Fruit fly (Drosophila melanogaster) whole organism, embryonic: ENCODE data around the gene CG1764.

Source experiments
- Awh ChIP-seq: fragments of 200-800 bp; sonication (Bioruptor generic); IDR thresholded peaks from 2 replicates; pipeline ENCODE4, ENCODE4 v1.3.6; 2022; ENCODE audit warnings: missing biosample characterization, missing genetic modification characterization
- CG1233 ChIP-seq: fragments of 200-800 bp; sonication (Bioruptor generic); optimal IDR thresholded peaks from 4 replicates; lab custom pipeline; 2018; ENCODE audit warnings: missing biosample characterization, mild to moderate bottlenecking, missing genetic modification characterization
- CG14860 ChIP-seq: fragments of 200-800 bp; sonication (Bioruptor generic); IDR thresholded peaks from 3 replicates; pipeline ENCODE4 v1.3.6; 2022; ENCODE audit warnings: missing biosample characterization, missing genetic modification characterization; ENCODE audit not compliant: partially characterized antibody
- CG14965 ChIP-seq: fragments of 200-800 bp; sonication (Bioruptor generic); optimal IDR thresholded peaks from 2 replicates; lab custom pipeline; 2016; ENCODE audit warnings: missing biosample characterization, missing genetic modification characterization, borderline replicate concordance
- CG15269 ChIP-seq: fragments of 200-800 bp; sonication (Bioruptor generic); optimal IDR thresholded peaks from 2 replicates; lab custom pipeline; 2018; ENCODE audit warnings: missing biosample characterization, mild to moderate bottlenecking, missing genetic modification characterization, moderate library complexity
- CG16815 ChIP-seq: fragments of 200-800 bp; sonication (Bioruptor generic); optimal IDR thresholded peaks from 3 replicates; lab custom pipeline; 2017; ENCODE audit warnings: missing biosample characterization, mild to moderate bottlenecking, missing genetic modification characterization
- CG18262 ChIP-seq: fragments of 200-800 bp; optimal IDR thresholded peaks from 3 replicates; lab custom pipeline; 2019; ENCODE audit warnings: missing biosample characterization, mild to moderate bottlenecking, missing genetic modification characterization, moderate library complexity
- CG34422 ChIP-seq: fragments of 200-800 bp; sonication (Bioruptor generic); IDR thresholded peaks from 3 replicates; pipeline ENCODE4 v1.3.6; 2022; ENCODE audit warnings: missing biosample characterization, missing genetic modification characterization
- CG6791 ChIP-seq: fragments of 200-800 bp; sonication (Bioruptor generic); IDR thresholded peaks from 3 replicates; pipeline ENCODE4 v1.3.6; 2022; ENCODE audit warnings: missing biosample characterization, missing genetic modification characterization; ENCODE audit not compliant: partially characterized antibody
- CG7786 ChIP-seq: fragments of 200-800 bp; sonication (Bioruptor generic); optimal IDR thresholded peaks from 2 replicates; lab custom pipeline; 2016; ENCODE audit warnings: missing biosample characterization, missing genetic modification characterization
- CkIIα-i1 ChIP-seq: fragments of 200-800 bp; sonication (Bioruptor generic); IDR thresholded peaks from 2 replicates; pipeline ENCODE4 v1.3.6; 2022; ENCODE audit warnings: missing biosample characterization, missing genetic modification characterization
- Deaf1 ChIP-seq: fragments of 200-800 bp; optimal IDR thresholded peaks from 3 replicates; lab custom pipeline; 2019; ENCODE audit warnings: missing biosample characterization, mild to moderate bottlenecking, missing genetic modification characterization, moderate library complexity
- Dfd ChIP-seq, 2 experiments: fragments of >200 bp; optimal IDR thresholded peaks; 2 replicates each; lab custom pipeline; 2017; ENCODE audit warnings: missing biosample characterization in 2 of 2, missing genetic modification characterization in 2 of 2
- Dip3 ChIP-seq: fragments of 200-800 bp; sonication (Bioruptor generic); optimal IDR thresholded peaks from 3 replicates; lab custom pipeline; 2016; ENCODE audit warnings: missing biosample characterization, missing genetic modification characterization
- Fer3 ChIP-seq: fragments of 200-800 bp; sonication (Bioruptor generic); optimal IDR thresholded peaks from 2 replicates; lab custom pipeline; 2018; ENCODE audit warnings: missing biosample characterization, mild to moderate bottlenecking, missing genetic modification characterization, moderate library complexity
- GATAe ChIP-seq: fragments of 200-800 bp; sonication (Bioruptor generic); conservative IDR thresholded peaks from 2 replicates; pipeline ENCODE4 v1.3.6; 2022; ENCODE audit warnings: missing biosample characterization, missing genetic modification characterization
- Hmr ChIP-seq: fragments of 200-800 bp; sonication (Bioruptor generic); optimal IDR thresholded peaks from 3 replicates; lab custom pipeline; 2017; ENCODE audit warnings: mild to moderate bottlenecking, missing biosample characterization, missing genetic modification reagents, missing genetic modification characterization
- MESR4 ChIP-seq: fragments of 200-800 bp; sonication (Bioruptor generic); optimal IDR thresholded peaks from 2 replicates; lab custom pipeline; 2018; ENCODE audit warnings: missing biosample characterization, mild to moderate bottlenecking, missing genetic modification characterization, moderate library complexity
- MTF-1 ChIP-seq: fragments of 200-800 bp; sonication (Bioruptor generic); optimal IDR thresholded peaks from 2 replicates; lab custom pipeline; 2018; ENCODE audit warnings: missing biosample characterization, mild to moderate bottlenecking, missing genetic modification characterization, borderline replicate concordance
- NC2β ChIP-seq: fragments of 200-800 bp; sonication (Bioruptor generic); optimal IDR thresholded peaks from 2 replicates; lab custom pipeline; 2016; ENCODE audit warnings: missing biosample characterization, missing genetic modification characterization
- Nf-YA ChIP-seq: fragments of 200-800 bp; sonication (Bioruptor generic); IDR thresholded peaks from 2 replicates; pipeline ENCODE4 v1.3.6; 2022; ENCODE audit warnings: missing biosample characterization, missing genetic modification characterization
- Rx ChIP-seq: fragments of 200-800 bp; sonication (Bioruptor generic); IDR thresholded peaks from 2 replicates; pipeline ENCODE4 v1.3.6; 2022; ENCODE audit warnings: missing biosample characterization, missing genetic modification characterization
- Six4 ChIP-seq: fragments of 200-800 bp; sonication (Bioruptor generic); optimal IDR thresholded peaks from 2 replicates; lab custom pipeline; 2016; ENCODE audit warnings: missing biosample characterization, missing genetic modification characterization
- Sry-β ChIP-seq: fragments of 200-800 bp; sonication (Bioruptor generic); optimal IDR thresholded peaks from 2 replicates; lab custom pipeline; 2018; ENCODE audit warnings: missing biosample characterization, mild to moderate bottlenecking, missing genetic modification characterization, moderate library complexity
- Stat92E ChIP-seq, 3 experiments: fragments of >200 bp in 2 of 3; fragments of 200-800 bp in 1 of 3; sonication (Bioruptor generic) in 1 of 3; optimal IDR thresholded peaks; 2 replicates each; lab custom pipeline; 2017 to 2019; ENCODE audit warnings: missing biosample characterization in 3 of 3, missing genetic modification characterization in 3 of 3, mild to moderate bottlenecking in 1 of 3, moderate library complexity in 1 of 3
- Xbp1 ChIP-seq: fragments of 200-800 bp; sonication (Bioruptor generic); optimal IDR thresholded peaks from 3 replicates; lab custom pipeline; 2016; ENCODE audit warnings: missing biosample characterization, mild to moderate bottlenecking, missing genetic modification characterization
- chinmo ChIP-seq: fragments of 200-800 bp; sonication (Bioruptor generic); IDR thresholded peaks from 4 replicates; pipeline ENCODE4 v1.3.6; 2022; ENCODE audit warnings: missing biosample characterization, missing genetic modification characterization; ENCODE audit not compliant: partially characterized antibody
- chn ChIP-seq: fragments of 200-800 bp; sonication (Bioruptor generic); optimal IDR thresholded peaks from 2 replicates; lab custom pipeline; 2016; ENCODE audit warnings: missing biosample characterization, missing genetic modification characterization
- corto ChIP-seq: fragments of 200-800 bp; sonication (Bioruptor generic); optimal IDR thresholded peaks from 2 replicates; lab custom pipeline; 2016; ENCODE audit warnings: missing biosample characterization, mild to moderate bottlenecking, missing genetic modification characterization, moderate library complexity
- da ChIP-seq: fragments of 200-800 bp; sonication (Bioruptor generic); optimal IDR thresholded peaks from 2 replicates; lab custom pipeline; 2016; ENCODE audit warnings: missing biosample characterization, missing genetic modification characterization
- dimm ChIP-seq: fragments of 200-800 bp; sonication (Bioruptor generic); IDR thresholded peaks from 2 replicates; pipeline ENCODE4 v1.3.6; 2022; ENCODE audit warnings: missing biosample characterization, missing genetic modification characterization
- eve ChIP-seq, 2 experiments: fragments of >200 bp; optimal IDR thresholded peaks; 2 replicates each; lab custom pipeline; 2017; ENCODE audit warnings: missing biosample characterization in 2 of 2, missing genetic modification characterization in 2 of 2
- exex ChIP-seq: fragments of 200-800 bp; sonication (Bioruptor generic); optimal IDR thresholded peaks from 4 replicates; lab custom pipeline; 2018; ENCODE audit warnings: missing biosample characterization, mild to moderate bottlenecking, missing genetic modification characterization, moderate library complexity
- gem ChIP-seq: fragments of 200-800 bp; sonication (Bioruptor generic); optimal IDR thresholded peaks from 2 replicates; lab custom pipeline; 2019; ENCODE audit warnings: missing biosample characterization, mild to moderate bottlenecking, missing genetic modification characterization, moderate library complexity
- gfzf ChIP-seq: fragments of 200-800 bp; sonication (Bioruptor generic); optimal IDR thresholded peaks from 2 replicates; lab custom pipeline; 2016; ENCODE audit warnings: missing biosample characterization, mild to moderate bottlenecking, missing genetic modification characterization, moderate library complexity
- gsb-n ChIP-seq: fragments of 200-800 bp; sonication (Bioruptor generic); optimal IDR thresholded peaks from 3 replicates; lab custom pipeline; 2018; ENCODE audit warnings: missing biosample characterization, mild to moderate bottlenecking, missing genetic modification characterization
- knrl ChIP-seq: fragments of 200-800 bp; sonication (Bioruptor generic); IDR thresholded peaks from 3 replicates; pipeline ENCODE4 v1.3.6; 2022; ENCODE audit warnings: missing biosample characterization, missing genetic modification characterization; ENCODE audit not compliant: partially characterized antibody
- luna ChIP-seq: fragments of 200-800 bp; sonication (Bioruptor generic); optimal IDR thresholded peaks from 2 replicates; lab custom pipeline; 2016; ENCODE audit warnings: missing biosample characterization, missing genetic modification characterization
- mld ChIP-seq: fragments of 200-800 bp; sonication (Bioruptor generic); IDR thresholded peaks from 3 replicates; pipeline ENCODE4 v1.3.6; 2022; ENCODE audit warnings: missing biosample characterization, missing genetic modification characterization; ENCODE audit not compliant: partially characterized antibody
- oc ChIP-seq: fragments of 200-800 bp; sonication (Bioruptor generic); optimal IDR thresholded peaks from 2 replicates; lab custom pipeline; 2018; ENCODE audit warnings: missing biosample characterization, mild to moderate bottlenecking, missing genetic modification characterization, moderate library complexity
- odd ChIP-seq: fragments of 200-800 bp; sonication (Bioruptor generic); optimal IDR thresholded peaks from 2 replicates; lab custom pipeline; 2017; ENCODE audit warnings: missing biosample characterization, mild to moderate bottlenecking, missing genetic modification characterization
- psq ChIP-seq: fragments of 200-800 bp; sonication (Bioruptor generic); optimal IDR thresholded peaks from 2 replicates; lab custom pipeline; 2017; ENCODE audit warnings: missing biosample characterization, missing genetic modification characterization
- pum ChIP-seq: fragments of 200-800 bp; sonication (Bioruptor generic); optimal IDR thresholded peaks from 2 replicates; lab custom pipeline; 2016; ENCODE audit warnings: missing biosample characterization, missing genetic modification characterization
- scrt ChIP-seq: fragments of 200-800 bp; sonication (Bioruptor generic); optimal IDR thresholded peaks from 2 replicates; lab custom pipeline; 2018; ENCODE audit warnings: missing biosample characterization, mild to moderate bottlenecking, missing genetic modification characterization, moderate library complexity
- sens ChIP-seq: fragments of 200-800 bp; sonication (Bioruptor generic); peaks from one replicate; lab custom pipeline; 2016; ENCODE audit warnings: missing biosample characterization, missing genetic modification characterization
- shn ChIP-seq: fragments of 200-800 bp; sonication (Bioruptor generic); optimal IDR thresholded peaks from 3 replicates; lab custom pipeline; 2016; ENCODE audit warnings: missing biosample characterization, missing genetic modification characterization
- tin ChIP-seq: fragments of 200-800 bp; sonication (Bioruptor generic); optimal IDR thresholded peaks from 3 replicates; lab custom pipeline; 2016; ENCODE audit warnings: missing biosample characterization, missing genetic modification characterization
- tup ChIP-seq: fragments of 200-800 bp; sonication (Bioruptor generic); optimal IDR thresholded peaks from 2 replicates; lab custom pipeline; 2016; ENCODE audit warnings: missing biosample characterization, mild to moderate bottlenecking, missing genetic modification characterization, moderate library complexity
- zen ChIP-seq: fragments of 200-800 bp; sonication (Bioruptor generic); optimal IDR thresholded peaks from 3 replicates; lab custom pipeline; 2018; ENCODE audit warnings: missing biosample characterization, mild to moderate bottlenecking, missing genetic modification characterization, moderate library complexity
- zfh1 ChIP-seq: fragments of 200-800 bp; sonication (Bioruptor generic); IDR thresholded peaks from 3 replicates; pipeline ENCODE4 v1.3.6; 2022; ENCODE audit warnings: missing biosample characterization, missing genetic modification characterization

Gene CG1764

DNA sequence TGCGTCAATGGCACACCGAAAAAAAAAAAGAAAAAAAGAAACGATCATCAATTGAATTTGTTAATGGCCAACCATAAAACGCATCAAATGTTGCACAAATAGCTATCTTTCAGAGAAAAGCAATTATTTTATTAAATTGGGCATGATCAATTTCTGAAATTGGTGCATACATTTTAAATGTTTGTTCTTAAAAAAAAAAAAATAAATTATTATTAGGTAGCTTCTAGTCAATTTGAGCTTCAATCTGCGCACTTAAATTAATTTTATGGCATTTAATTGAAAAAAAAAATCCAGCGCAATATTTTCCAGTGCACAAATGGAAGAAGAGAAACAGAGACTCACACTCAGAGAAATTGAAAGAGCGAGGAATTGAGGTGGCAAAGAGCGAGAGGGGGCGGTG is 20.9 kb upstream of the CG1764 start (continued):
- TF ChIP-seq dimm (GFP tag; lab: Robert Waterston, UW) (no peak), CG34422 (peak; percentile 65; the same call in 1 of the 3 replicates), Rx (GFP tag; lab: Robert Waterston, UW) (no peak), CG6791 (GFP tag; lab: Robert Waterston, UW) (no peak), MESR4 (GFP tag; lab: Kevin White, UChicago) (no peak), exex (tag; lab: Kevin White, UChicago) (no peak), CG15269 (peak; percentile 71), Deaf1 (tag; lab: Kevin White, UChicago) (peak; percentile 22), Awh (peak; percentile 25; the same call in 1 of the 2 replicates), knrl (GFP tag; lab: Robert Waterston, UW) (no peak), Dip3 (GFP tag; lab: Kevin White, UChicago) (peak; percentile 21), tup (GFP tag; lab: Kevin White, UChicago) (peak; percentile 27), GATAe (GFP tag; lab: Robert Waterston, UW) (no peak), CG1233 (GFP tag; lab: Kevin White, UChicago) (no peak), Stat92E (GFP tag; optimal IDR thresholded peaks at IDR 0.05; lab: Kevin White, UChicago) (no peak), gem (tag; lab: Kevin White, UChicago) (peak; percentile 85), chn (peak; percentile 65), Nf-YA (GFP tag; lab: Robert Waterston, UW) (no peak), MTF-1 (GFP tag; lab: Kevin White, UChicago) (no peak), Dfd (GFP tag; optimal IDR thresholded peaks at IDR 0.05; lab: Kevin White, UChicago) (no peak), CkIIα-i1 (GFP tag; lab: Robert Waterston, UW) (no peak), corto (GFP tag; lab: Kevin White, UChicago) (peak; percentile 45), scrt (GFP tag; lab: Kevin White, UChicago) (peak; percentile 53), luna (peak; percentile 42), Xbp1 (peak; percentile 69), CG7786 (peak; percentile 63), gsb-n (tag; lab: Kevin White, UChicago) (no peak), oc (tag; lab: Kevin White, UChicago) (peak; percentile 47), NC2β (GFP tag; lab: Kevin White, UChicago) (peak; percentile 58), Hmr (GFP tag; lab: Kevin White, UChicago) (peak; percentile 68), da (no peak), chinmo (no peak), CG14965 (no peak), Six4 (GFP tag; lab: Kevin White, UChicago) (peak; percentile 50), Sry-β (GFP tag; lab: Kevin White, UChicago) (no peak), CG18262 (tag; lab: Kevin White, UChicago) (peak; percentile 68), gfzf (GFP tag; lab: Kevin White, UChicago) (no peak), CG16815 (GFP tag; lab: Kevin White, UChicago) (peak; percentile 39), Fer3 (tag; lab: Kevin White, UChicago) (peak; percentile 51), eve (GFP tag; optimal IDR thresholded peaks at IDR 0.05; lab: Kevin White, UChicago) (peak in 1 of 2 experiments; percentile 91), sens (GFP tag; lab: Kevin White, UChicago) (peak; percentile 94), mld (no peak), zen (tag; lab: Kevin White, UChicago) (no peak), psq (no peak), shn (GFP tag; lab: Kevin White, UChicago) (peak; percentile 60), pum (GFP tag; lab: Kevin White, UChicago) (peak; percentile 29), zfh1 (GFP tag; lab: Robert Waterston, UW) (0 out of 3 replicates have a peak, but pooled peaks have one; percentile 18), tin (peak; percentile 60), CG14860 (no peak), odd (GFP tag; lab: Kevin White, UChicago) (peak; percentile 12)
